Fruit fly (Drosophila melanogaster) whole organism, embryonic: ENCODE data around the gene alpha-Spec.
A peak's percentile ranks its signal among the peaks of the same experiment; 100 is the strongest.

ENCODE experiments used
- Bteb2 ChIP-seq: fragments of 200-800 bp; sonication (Bioruptor generic); optimal IDR thresholded peaks from 2 replicates; lab custom pipeline; 2016; ENCODE audit warnings: missing biosample characterization, missing genetic modification characterization
- CG10267 ChIP-seq: fragments of 200-800 bp; sonication (Bioruptor generic); optimal IDR thresholded peaks from 2 replicates; lab custom pipeline; 2018; ENCODE audit warnings: missing biosample characterization, mild to moderate bottlenecking, missing genetic modification characterization, moderate library complexity
- CG11696 ChIP-seq: fragments of 200-800 bp; sonication (Bioruptor generic); IDR thresholded peaks from 2 replicates; pipeline ENCODE4 v1.3.6; 2022; ENCODE audit warnings: missing biosample characterization, missing genetic modification characterization
- CG13775 ChIP-seq: fragments of 200-800 bp; sonication (Bioruptor generic); optimal IDR thresholded peaks from 3 replicates; lab custom pipeline; 2017; ENCODE audit warnings: missing biosample characterization, mild to moderate bottlenecking, missing genetic modification characterization
- CG14441 ChIP-seq: fragments of 200-800 bp; sonication (Bioruptor generic); IDR thresholded peaks from 2 replicates; pipeline ENCODE4 v1.3.6; 2022; ENCODE audit warnings: missing biosample characterization, missing genetic modification characterization
- CG14710 ChIP-seq: fragments of 200-800 bp; sonication (Bioruptor generic); optimal IDR thresholded peaks from 3 replicates; lab custom pipeline; 2019; ENCODE audit warnings: missing biosample characterization, mild to moderate bottlenecking, missing genetic modification characterization, moderate library complexity
- CG15011 ChIP-seq: fragments of 200-800 bp; sonication (Bioruptor generic); optimal IDR thresholded peaks from 3 replicates; lab custom pipeline; 2018; ENCODE audit warnings: missing biosample characterization, mild to moderate bottlenecking, missing genetic modification characterization
- CG15601 ChIP-seq: fragments of 200-800 bp; sonication (Bioruptor generic); optimal IDR thresholded peaks from 3 replicates; lab custom pipeline; 2019; ENCODE audit warnings: missing biosample characterization, mild to moderate bottlenecking, missing genetic modification characterization, moderate library complexity
- CG17568 ChIP-seq: fragments of 200-800 bp; sonication (Bioruptor generic); optimal IDR thresholded peaks from 2 replicates; lab custom pipeline; 2018; ENCODE audit warnings: missing biosample characterization, mild to moderate bottlenecking, missing genetic modification characterization, moderate library complexity
- CG18599 ChIP-seq: fragments of 200-800 bp; sonication (Bioruptor generic); optimal IDR thresholded peaks from 3 replicates; lab custom pipeline; 2017; ENCODE audit warnings: missing biosample characterization, missing genetic modification characterization, mild to moderate bottlenecking, moderate library complexity, missing genetic modification reagents
- CG18764 ChIP-seq: fragments of 200-800 bp; sonication (Bioruptor generic); optimal IDR thresholded peaks from 3 replicates; lab custom pipeline; 2016; ENCODE audit warnings: missing biosample characterization, missing genetic modification characterization
- CG2202 ChIP-seq: fragments of 200-800 bp; sonication (Bioruptor generic); optimal IDR thresholded peaks from 2 replicates; lab custom pipeline; 2018; ENCODE audit warnings: missing biosample characterization, mild to moderate bottlenecking, missing genetic modification characterization
- CG2875 ChIP-seq: fragments of 200-800 bp; sonication (Bioruptor generic); optimal IDR thresholded peaks from 2 replicates; lab custom pipeline; 2017; ENCODE audit warnings: missing biosample characterization, mild to moderate bottlenecking, missing genetic modification characterization, missing genetic modification reagents
- CG31365 ChIP-seq: fragments of 200-800 bp; sonication (Bioruptor generic); optimal IDR thresholded peaks from 2 replicates; lab custom pipeline; 2018; ENCODE audit warnings: missing biosample characterization, mild to moderate bottlenecking, missing genetic modification characterization
- CG3281 ChIP-seq: fragments of 200-800 bp; sonication (Bioruptor generic); optimal IDR thresholded peaks from 3 replicates; lab custom pipeline; 2017; ENCODE audit warnings: missing biosample characterization, mild to moderate bottlenecking, missing genetic modification characterization
- CG3407 ChIP-seq: fragments of 200-800 bp; sonication (Bioruptor generic); optimal IDR thresholded peaks from 2 replicates; lab custom pipeline; 2018; ENCODE audit warnings: missing biosample characterization, mild to moderate bottlenecking, missing genetic modification characterization
- CG4328 ChIP-seq: fragments of 200-800 bp; sonication (Bioruptor generic); optimal IDR thresholded peaks from 3 replicates; lab custom pipeline; 2017; ENCODE audit warnings: missing biosample characterization, missing genetic modification reagents, missing genetic modification characterization
- CG4360 ChIP-seq: fragments of 200-800 bp; sonication (Bioruptor generic); IDR thresholded peaks from 2 replicates; pipeline ENCODE4 v1.3.6; 2022; ENCODE audit warnings: missing biosample characterization, missing genetic modification characterization
- CG4404 ChIP-seq: fragments of 200-800 bp; sonication (Bioruptor generic); IDR thresholded peaks from 2 replicates; pipeline ENCODE4 v1.3.6; 2022; ENCODE audit warnings: missing biosample characterization, missing genetic modification characterization
- CG6791 ChIP-seq: fragments of 200-800 bp; sonication (Bioruptor generic); IDR thresholded peaks from 3 replicates; pipeline ENCODE4 v1.3.6; 2022; ENCODE audit warnings: missing biosample characterization, missing genetic modification characterization; ENCODE audit not compliant: partially characterized antibody
- CG6813 ChIP-seq: fragments of 200-800 bp; sonication (Bioruptor generic); optimal IDR thresholded peaks from 2 replicates; lab custom pipeline; 2017; ENCODE audit warnings: missing biosample characterization, missing genetic modification characterization, mild to moderate bottlenecking, moderate library complexity, missing genetic modification reagents
- CG7556 ChIP-seq: fragments of 200-800 bp; sonication (Bioruptor generic); optimal IDR thresholded peaks from 2 replicates; lab custom pipeline; 2017; ENCODE audit warnings: missing biosample characterization, mild to moderate bottlenecking, missing genetic modification characterization
- CG8944 ChIP-seq: fragments of 200-800 bp; sonication (Bioruptor generic); optimal IDR thresholded peaks from 3 replicates; lab custom pipeline; 2016; ENCODE audit warnings: missing biosample characterization, missing genetic modification characterization
- CHES-1-like ChIP-seq: fragments of 200-800 bp; sonication (Bioruptor generic); optimal IDR thresholded peaks from 2 replicates; lab custom pipeline; 2016; ENCODE audit warnings: missing biosample characterization, missing genetic modification characterization
- CoRest ChIP-seq: fragments of 200-800 bp; sonication (Bioruptor generic); optimal IDR thresholded peaks from 3 replicates; lab custom pipeline; 2018; ENCODE audit warnings: missing biosample characterization, mild to moderate bottlenecking, missing genetic modification characterization, moderate library complexity
- Dref ChIP-seq: fragments of 200-800 bp; sonication (Bioruptor generic); IDR thresholded peaks from 2 replicates; pipeline ENCODE4 v1.3.6; 2022; ENCODE audit warnings: missing biosample characterization, missing genetic modification characterization
- Elba2 ChIP-seq: fragments of 200-800 bp; sonication (Bioruptor generic); optimal IDR thresholded peaks from 3 replicates; lab custom pipeline; 2016; ENCODE audit warnings: missing biosample characterization, missing genetic modification characterization
- HLHmδ ChIP-seq: fragments of 200-800 bp; sonication (Bioruptor generic); optimal IDR thresholded peaks from 2 replicates; lab custom pipeline; 2018; ENCODE audit warnings: missing biosample characterization, mild to moderate bottlenecking, missing genetic modification characterization, moderate library complexity
- Jarid2 ChIP-seq: fragments of 200-800 bp; sonication (Bioruptor generic); optimal IDR thresholded peaks from 3 replicates; lab custom pipeline; 2017; ENCODE audit warnings: mild to moderate bottlenecking, missing biosample characterization, missing genetic modification reagents, missing genetic modification characterization
- Meics ChIP-seq: fragments of 200-800 bp; sonication (Bioruptor generic); optimal IDR thresholded peaks from 2 replicates; lab custom pipeline; 2017; ENCODE audit warnings: missing biosample characterization, mild to moderate bottlenecking, missing genetic modification characterization
- Myb ChIP-seq: fragments of 200-800 bp; sonication (Bioruptor generic); optimal IDR thresholded peaks from 2 replicates; lab custom pipeline; 2016; ENCODE audit warnings: missing biosample characterization, missing genetic modification characterization
- Sin3A ChIP-seq: fragments of >200 bp; optimal IDR thresholded peaks from 2 replicates; lab custom pipeline; 2018
- Trl ChIP-seq, 3 experiments: fragments of >200 bp in 2 of 3; fragments of 200-800 bp in 1 of 3; sonication (Bioruptor generic) in 1 of 3; optimal IDR thresholded peaks; 2 replicates in 1 of 3; 3 replicates in 2 of 3; lab custom pipeline; 2016 to 2017; ENCODE audit warnings: missing biosample characterization in 1 of 3, missing genetic modification characterization in 1 of 3
- Xrp1 ChIP-seq: fragments of 200-800 bp; sonication (Bioruptor generic); IDR thresholded peaks from 2 replicates; pipeline ENCODE4 v1.3.6; 2022; ENCODE audit warnings: missing biosample characterization, missing genetic modification characterization
- ato ChIP-seq: fragments of 200-800 bp; sonication (Bioruptor generic); IDR thresholded peaks from 2 replicates; pipeline ENCODE4 v1.3.6; 2022; ENCODE audit warnings: missing biosample characterization, missing genetic modification characterization; ENCODE audit not compliant: partially characterized antibody
- caup ChIP-seq: fragments of 200-800 bp; sonication (Bioruptor generic); optimal IDR thresholded peaks from 3 replicates; lab custom pipeline; 2017; ENCODE audit warnings: missing biosample characterization, mild to moderate bottlenecking, missing genetic modification characterization, moderate library complexity; ENCODE audit not compliant: severe bottlenecking
- chm ChIP-seq: fragments of 200-800 bp; sonication (Bioruptor generic); IDR thresholded peaks from 2 replicates; pipeline ENCODE4 v1.3.6; 2022; ENCODE audit warnings: missing biosample characterization, missing genetic modification characterization
- chn ChIP-seq: fragments of 200-800 bp; sonication (Bioruptor generic); optimal IDR thresholded peaks from 2 replicates; lab custom pipeline; 2016; ENCODE audit warnings: missing biosample characterization, missing genetic modification characterization
- dmrt11E ChIP-seq: fragments of 200-800 bp; sonication (Bioruptor generic); optimal IDR thresholded peaks from 3 replicates; lab custom pipeline; 2018; ENCODE audit warnings: missing biosample characterization, mild to moderate bottlenecking, missing genetic modification characterization, moderate library complexity
- gsb ChIP-seq: fragments of 200-800 bp; sonication (Bioruptor generic); IDR thresholded peaks from 2 replicates; pipeline ENCODE4 v1.3.6; 2022; ENCODE audit warnings: missing biosample characterization, missing genetic modification characterization
- gsb-n ChIP-seq: fragments of 200-800 bp; sonication (Bioruptor generic); optimal IDR thresholded peaks from 3 replicates; lab custom pipeline; 2018; ENCODE audit warnings: missing biosample characterization, mild to moderate bottlenecking, missing genetic modification characterization
- kah ChIP-seq: fragments of 200-800 bp; sonication (Bioruptor generic); optimal IDR thresholded peaks from 2 replicates; lab custom pipeline; 2018; ENCODE audit warnings: missing biosample characterization, mild to moderate bottlenecking, missing genetic modification characterization
- kni ChIP-seq: fragments of 200-800 bp; sonication (Bioruptor generic); optimal IDR thresholded peaks from 3 replicates; lab custom pipeline; 2017; ENCODE audit warnings: mild to moderate bottlenecking, missing biosample characterization, missing genetic modification reagents, missing genetic modification characterization
- lmd ChIP-seq: fragments of 200-800 bp; sonication (Bioruptor generic); IDR thresholded peaks from 2 replicates; pipeline ENCODE4 v1.3.6; 2022; ENCODE audit warnings: missing biosample characterization, missing genetic modification characterization
- nau ChIP-seq: fragments of 200-800 bp; sonication (Bioruptor generic); optimal IDR thresholded peaks from 3 replicates; lab custom pipeline; 2017; ENCODE audit warnings: missing biosample characterization, mild to moderate bottlenecking, missing genetic modification characterization, missing genetic modification reagents
- sima ChIP-seq: fragments of 200-800 bp; sonication (Bioruptor generic); optimal IDR thresholded peaks from 2 replicates; lab custom pipeline; 2016; ENCODE audit warnings: missing biosample characterization, missing genetic modification characterization
- sob ChIP-seq: fragments of 200-800 bp; sonication (Bioruptor generic); IDR thresholded peaks from 2 replicates; pipeline ENCODE4 v1.3.6; 2022; ENCODE audit warnings: missing biosample characterization, missing genetic modification characterization
- tin ChIP-seq: fragments of 200-800 bp; sonication (Bioruptor generic); optimal IDR thresholded peaks from 3 replicates; lab custom pipeline; 2016; ENCODE audit warnings: missing biosample characterization, missing genetic modification characterization
- twi ChIP-seq: fragments of 200-800 bp; optimal IDR thresholded peaks from 2 replicates; lab custom pipeline; 2019; ENCODE audit warnings: missing biosample characterization, mild to moderate bottlenecking, missing genetic modification characterization, moderate library complexity
- z ChIP-seq: fragments of 200-800 bp; sonication (Bioruptor generic); IDR thresholded peaks from 3 replicates; pipeline ENCODE4 v1.3.6; 2022; ENCODE audit warnings: missing biosample characterization, missing genetic modification characterization

Gene alpha-Spec

dm6 chr3L:1742552-1743097 is 52.5 kb downstream of the alpha-Spec start (continued):
- TF ChIP-seq Meics (GFP tag; lab: Kevin White, UChicago) (no peak), twi (tag; lab: Kevin White, UChicago) (peak; percentile 35), Myb (GFP tag; lab: Kevin White, UChicago) (no peak), CG3407 (GFP tag; lab: Kevin White, UChicago) (peak; percentile 11), CG2202 (tag; lab: Kevin White, UChicago) (peak; percentile 51), CG10267 (tag; lab: Kevin White, UChicago) (no peak), sima (GFP tag; lab: Kevin White, UChicago) (no peak), caup (peak; percentile 27), CoRest (no peak), CG18599 (GFP tag; lab: Kevin White, UChicago) (peak; percentile 42), CG14441 (GFP tag; lab: Robert Waterston, UW) (no peak), chn (GFP tag; lab: Kevin White, UChicago) (no peak), Trl (optimal IDR thresholded peaks at IDR 0.05; lab: Kevin White, UChicago) (no peak), Trl (GFP tag; optimal IDR thresholded peaks at IDR 0.05; lab: Kevin White, UChicago) (peak; percentile 15), sob (GFP tag; lab: Robert Waterston, UW) (no peak), CG15011 (GFP tag; lab: Kevin White, UChicago) (peak; percentile 1), Dref (GFP tag; lab: Robert Waterston, UW) (no peak), lmd (GFP tag; lab: Robert Waterston, UW) (no peak), gsb (GFP tag; lab: Robert Waterston, UW) (no peak), CG13775 (peak; percentile 1), nau (GFP tag; lab: Kevin White, UChicago) (peak; percentile 5), Sin3A (no peak), CG3281 (peak; percentile 21), CG18764 (no peak), CG11696 (GFP tag; lab: Robert Waterston, UW) (0 out of 2 replicates have a peak, but pooled peaks have one; percentile 42), CG7556 (GFP tag; lab: Kevin White, UChicago) (no peak), HLHmδ (peak; percentile 35), Elba2 (GFP tag; lab: Kevin White, UChicago) (no peak), CG4360 (GFP tag; lab: Robert Waterston, UW) (no peak), Jarid2 (GFP tag; lab: Kevin White, UChicago) (peak; percentile 9), Bteb2 (GFP tag; lab: Kevin White, UChicago) (no peak), CHES-1-like (no peak), CG2875 (GFP tag; lab: Kevin White, UChicago) (peak; percentile 8), chm (GFP tag; lab: Robert Waterston, UW) (peak; percentile 77; the same call in 1 of the 2 replicates), gsb-n (tag; lab: Kevin White, UChicago) (peak; percentile 31), CG8944 (no peak), CG4328 (GFP tag; lab: Kevin White, UChicago) (peak; percentile 31), CG17568 (GFP tag; lab: Kevin White, UChicago) (peak; percentile 27), CG14710 (tag; lab: Kevin White, UChicago) (no peak), tin (GFP tag; lab: Kevin White, UChicago) (no peak), CG15601 (tag; lab: Kevin White, UChicago) (peak; percentile 19), CG6813 (GFP tag; lab: Kevin White, UChicago) (peak; percentile 69), ato (no peak), kni (GFP tag; lab: Kevin White, UChicago) (peak; percentile 13), kah (GFP tag; lab: Kevin White, UChicago) (no peak), Xrp1 (GFP tag; lab: Robert Waterston, UW) (peak; percentile 50), dmrt11E (peak; percentile 22), CG6791 (GFP tag; lab: Robert Waterston, UW) (no peak), CG4404 (GFP tag; lab: Robert Waterston, UW) (no peak), z (GFP tag; lab: Robert Waterston, UW) (no peak), CG31365 (tag; lab: Kevin White, UChicago) (peak; percentile 35)
